Worm (Caenorhabditis elegans) whole organism, L2 larva: ENCODE results near the gene F23D12.1.

Source experiments
- C34F6.9 ChIP-seq: fragments of 150-350 bp; optimal IDR thresholded peaks from 2 replicates; lab custom pipeline; 2014; ENCODE audit warnings: missing biosample characterization, missing genetic modification characterization
- F13H6.1 ChIP-seq: sonication (generic microtip); optimal IDR thresholded peaks from 2 replicates; lab custom pipeline; 2016; ENCODE audit warnings: missing genetic modification characterization, missing compliant biosample characterization
- R02D3.7 ChIP-seq: fragments of 150-350 bp; optimal IDR thresholded peaks from 2 replicates; lab custom pipeline; 2014; ENCODE audit warnings: missing biosample characterization, missing genetic modification characterization
- ZK546.5 ChIP-seq: sonication (generic microtip); optimal IDR thresholded peaks from 2 replicates; lab custom pipeline; 2017; ENCODE audit warnings: missing biosample characterization, missing genetic modification characterization
- alr-1 ChIP-seq: fragments of 150-350 bp; optimal IDR thresholded peaks from 2 replicates; lab custom pipeline; 2014; ENCODE audit warnings: missing biosample characterization, missing genetic modification characterization
- aly-2 ChIP-seq: fragments of 150-350 bp; optimal IDR thresholded peaks from 2 replicates; lab custom pipeline; 2014; ENCODE audit warnings: missing biosample characterization, missing genetic modification characterization
- ama-1 ChIP-seq: fragments of 150-350 bp; optimal IDR thresholded peaks from 2 replicates; lab custom pipeline; 2018; ENCODE audit warnings: inconsistent platforms
- blmp-1 ChIP-seq: sonication (generic microtip); optimal IDR thresholded peaks from 2 replicates; lab custom pipeline; 2017; ENCODE audit warnings: missing genetic modification characterization, mild to moderate bottlenecking, missing compliant biosample characterization, antibody characterized with exemption, moderate library complexity; ENCODE audit not compliant: insufficient read depth
- ceh-16 ChIP-seq: fragments of 150-350 bp; optimal IDR thresholded peaks from 2 replicates; lab custom pipeline; 2014; ENCODE audit warnings: missing biosample characterization, missing genetic modification characterization
- ceh-82 ChIP-seq: fragments of 150-350 bp; optimal IDR thresholded peaks from 2 replicates; lab custom pipeline; 2014; ENCODE audit warnings: missing biosample characterization, missing genetic modification characterization
- crh-2 ChIP-seq: sonication (generic microtip); optimal IDR thresholded peaks from 2 replicates; lab custom pipeline; 2017; ENCODE audit warnings: missing biosample characterization, missing genetic modification characterization
- dmd-4 ChIP-seq: sonication (generic microtip); optimal IDR thresholded peaks from 2 replicates; lab custom pipeline; 2017; ENCODE audit warnings: missing biosample characterization, missing genetic modification characterization
- egl-27 ChIP-seq: sonication (generic microtip); optimal IDR thresholded peaks from 3 replicates; lab custom pipeline; 2017; ENCODE audit warnings: missing biosample characterization, missing genetic modification reagents, missing genetic modification characterization
- elt-1 ChIP-seq: fragments of 150-350 bp; optimal IDR thresholded peaks from 2 replicates; lab custom pipeline; 2014; ENCODE audit warnings: missing biosample characterization, missing genetic modification characterization
- elt-3 ChIP-seq: sonication (generic microtip); optimal IDR thresholded peaks from 2 replicates; lab custom pipeline; 2017; ENCODE audit warnings: missing biosample characterization, missing genetic modification characterization
- fos-1 ChIP-seq: fragments of 150-350 bp; optimal IDR thresholded peaks from 2 replicates; lab custom pipeline; 2014; ENCODE audit warnings: missing biosample characterization, missing genetic modification characterization
- gmeb-1 ChIP-seq: fragments of 150-350 bp; optimal IDR thresholded peaks from 2 replicates; lab custom pipeline; 2014; ENCODE audit warnings: missing biosample characterization, missing genetic modification characterization
- lin-39 ChIP-seq: fragments of 150-350 bp; optimal IDR thresholded peaks from 2 replicates; lab custom pipeline; 2014; ENCODE audit warnings: missing biosample characterization, missing genetic modification reagents, missing genetic modification characterization
- lsy-2 ChIP-seq, 2 experiments: fragments of 150-350 bp in 1 of 2; sonication (generic microtip) in 1 of 2; optimal IDR thresholded peaks; 2 replicates each; lab custom pipeline; 2014 to 2017; ENCODE audit warnings: missing biosample characterization in 2 of 2, missing genetic modification characterization in 2 of 2
- mab-5 ChIP-seq: fragments of 150-350 bp; optimal IDR thresholded peaks from 2 replicates; lab custom pipeline; 2014; ENCODE audit warnings: missing biosample characterization, missing genetic modification characterization
- mbf-1 ChIP-seq: sonication (generic microtip); optimal IDR thresholded peaks from 2 replicates; lab custom pipeline; 2017; ENCODE audit warnings: missing biosample characterization, missing genetic modification characterization
- mdl-1 ChIP-seq, 2 experiments: fragments of 150-350 bp in 1 of 2; sonication (generic microtip) in 1 of 2; optimal IDR thresholded peaks; 2 replicates each; lab custom pipeline; 2017; ENCODE audit warnings: missing biosample characterization in 2 of 2, missing genetic modification characterization in 2 of 2
- nhr-10 ChIP-seq: sonication (generic microtip); optimal IDR thresholded peaks from 2 replicates; lab custom pipeline; 2017; ENCODE audit warnings: missing biosample characterization, missing genetic modification characterization
- nhr-12 ChIP-seq: fragments of 150-350 bp; optimal IDR thresholded peaks from 2 replicates; lab custom pipeline; 2014; ENCODE audit warnings: missing biosample characterization, missing genetic modification characterization
- nhr-129 ChIP-seq: fragments of 150-350 bp; optimal IDR thresholded peaks from 2 replicates; lab custom pipeline; 2014; ENCODE audit warnings: missing biosample characterization, missing genetic modification characterization
- nhr-21 ChIP-seq: fragments of 150-350 bp; optimal IDR thresholded peaks from 2 replicates; lab custom pipeline; 2014; ENCODE audit warnings: missing biosample characterization, missing genetic modification characterization
- nhr-6 ChIP-seq: fragments of 150-350 bp; optimal IDR thresholded peaks from 2 replicates; lab custom pipeline; 2014; ENCODE audit warnings: missing biosample characterization, missing genetic modification characterization
- peb-1 ChIP-seq: fragments of 150-350 bp; optimal IDR thresholded peaks from 2 replicates; lab custom pipeline; 2014; ENCODE audit warnings: missing biosample characterization, missing genetic modification characterization
- sem-4 ChIP-seq: fragments of 150-350 bp; optimal IDR thresholded peaks from 2 replicates; lab custom pipeline; 2014; ENCODE audit warnings: missing biosample characterization, missing genetic modification reagents, missing genetic modification characterization
- skn-1 ChIP-seq: sonication (generic microtip); optimal IDR thresholded peaks from 2 replicates; lab custom pipeline; 2017; ENCODE audit warnings: missing biosample characterization, missing genetic modification characterization
- sma-3 ChIP-seq: sonication (generic microtip); optimal IDR thresholded peaks from 2 replicates; lab custom pipeline; 2016; ENCODE audit warnings: missing genetic modification reagents, missing genetic modification characterization, missing compliant biosample characterization
- sma-9 ChIP-seq, 2 experiments: fragments of 150-350 bp in 1 of 2; sonication (generic microtip) in 1 of 2; optimal IDR thresholded peaks; 2 replicates each; lab custom pipeline; 2014 to 2016; ENCODE audit warnings: missing genetic modification characterization in 2 of 2, mild to moderate bottlenecking in 1 of 2, missing biosample characterization in 1 of 2, missing compliant biosample characterization in 1 of 2, missing genetic modification reagents in 1 of 2, moderate library complexity in 1 of 2
- unc-55 ChIP-seq: fragments of 150-350 bp; sonication (generic microtip); optimal IDR thresholded peaks from 3 replicates; lab custom pipeline; 2014; ENCODE audit warnings: missing biosample characterization, missing genetic modification reagents, missing genetic modification characterization
- unc-62 ChIP-seq: fragments of 150-350 bp; optimal IDR thresholded peaks from 2 replicates; lab custom pipeline; 2014; ENCODE audit warnings: missing biosample characterization, missing genetic modification reagents, missing genetic modification characterization
- zag-1 ChIP-seq: fragments of 150-350 bp; optimal IDR thresholded peaks from 2 replicates; lab custom pipeline; 2014; ENCODE audit warnings: missing biosample characterization, missing genetic modification characterization
- ztf-11 ChIP-seq: sonication (generic microtip); optimal IDR thresholded peaks from 2 replicates; lab custom pipeline; 2017; ENCODE audit warnings: missing biosample characterization, missing genetic modification characterization

F23D12.1 gene

DNA sequence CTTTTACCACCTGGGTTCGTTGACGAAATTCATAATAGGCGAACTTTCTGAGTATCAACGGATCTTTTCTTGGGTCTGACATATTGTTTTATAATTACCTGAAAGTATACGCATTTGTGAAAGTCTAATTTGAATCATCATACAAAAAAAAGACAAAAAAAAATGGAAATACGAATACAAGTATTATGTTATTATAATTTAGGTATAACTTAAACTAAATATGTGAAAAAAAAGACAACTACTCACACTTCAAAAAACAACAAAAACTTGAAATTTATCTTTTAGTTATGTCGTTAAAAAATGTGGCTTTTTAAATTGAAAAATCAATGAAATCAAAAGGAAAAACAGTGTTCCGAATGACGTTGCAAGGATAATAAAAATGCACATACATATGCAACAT lies 15.2 kb downstream of the F23D12.1 start, which contains the start of gene fbxa-179:
Gene fbxa-179, minus strand, starts transcription at position 101 of the 400 bp plus-strand sequence.
- TF ChIP-seq sem-4 (tag; lab: Kevin White, UChicago) (no peak), skn-1 (tag; lab: Kevin White, UChicago) (no peak), dmd-4 (no peak), zag-1 (tag; lab: Kevin White, UChicago) (no peak), ZK546.5 (tag; lab: Kevin White, UChicago) (no peak), nhr-21 (tag; lab: Kevin White, UChicago) (no peak), blmp-1 (tag; lab: Kevin White, UChicago) (no peak)

DNA sequence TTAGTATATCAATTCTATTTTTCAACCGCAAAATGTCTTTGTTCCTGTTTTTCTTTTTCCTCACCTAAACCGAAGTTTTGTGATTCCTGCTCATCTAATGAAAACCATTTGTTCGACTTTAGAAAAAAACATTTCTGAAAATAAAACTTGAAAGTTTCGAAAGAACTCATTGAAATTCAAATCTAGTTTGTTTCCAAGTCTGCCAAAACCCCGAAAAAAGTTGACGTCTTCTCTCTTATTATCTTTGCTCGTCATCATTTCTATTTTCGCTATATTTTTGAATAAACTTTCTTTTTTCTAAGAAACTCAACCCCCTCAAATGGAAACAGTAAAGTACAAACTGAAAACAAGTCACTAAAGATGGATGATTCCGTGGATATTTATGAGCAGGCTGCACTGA lies 22.1 kb downstream of the F23D12.1 start, which contains the start of gene frpr-17:
Gene frpr-17, plus strand, starts transcription at position 301 of the 400 bp plus-strand sequence.
- no peak for TF ChIP-seq nhr-12 (tag; lab: Kevin White, UChicago)
- TF ChIP-seq blmp-1 (tag; lab: Kevin White, UChicago) = no peak
- TF ChIP-seq elt-1 (tag; lab: Kevin White, UChicago) = no peak
- no peak for TF ChIP-seq sma-3 (GFP tag; lab: Kevin White, UChicago)
- TF ChIP-seq unc-55 (GFP tag; lab: Kevin White, UChicago) = no peak
- TF ChIP-seq unc-62 (GFP tag; lab: Kevin White, UChicago) = no peak
- TF ChIP-seq egl-27 = no peak
- TF ChIP-seq mab-5 (tag; lab: Kevin White, UChicago) = no peak
- no peak for TF ChIP-seq C34F6.9
- no peak for TF ChIP-seq ceh-16 (tag; lab: Kevin White, UChicago)
- no peak for TF ChIP-seq gmeb-1 (tag; lab: Kevin White, UChicago)
- TF ChIP-seq nhr-129 = no peak
- TF ChIP-seq R02D3.7 = no peak
- TF ChIP-seq nhr-10 (tag; lab: Kevin White, UChicago) = no peak
- no peak for TF ChIP-seq peb-1 (tag; lab: Kevin White, UChicago)
- TF ChIP-seq sem-4 (tag; lab: Kevin White, UChicago) = no peak
- no peak for TF ChIP-seq sma-9 (GFP tag; optimal IDR thresholded peaks at IDR 0.05; lab: Kevin White, UChicago)
- no peak for TF ChIP-seq sma-9 (tag; optimal IDR thresholded peaks at IDR 0.05; lab: Kevin White, UChicago)
- no peak for TF ChIP-seq aly-2 (tag; lab: Kevin White, UChicago)

DNA sequence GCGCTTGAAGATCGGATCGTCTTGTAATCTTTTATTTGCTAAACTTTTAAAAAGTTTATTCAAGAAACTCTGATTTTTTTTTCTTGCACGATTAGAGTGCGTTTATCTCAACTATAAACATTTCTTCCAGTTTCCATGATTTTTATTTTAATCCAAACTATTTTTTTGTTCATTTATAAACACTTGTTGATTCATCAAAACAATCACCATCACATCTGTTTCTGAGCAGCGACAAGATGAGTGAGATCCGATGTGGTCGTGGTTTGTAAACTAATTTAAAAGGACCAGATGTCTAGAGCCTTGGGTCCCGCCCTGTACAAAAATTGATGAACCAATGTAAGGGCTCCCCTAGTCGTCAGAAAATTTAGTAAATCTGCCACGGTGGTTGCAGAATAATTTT lies 26.7 kb downstream of the F23D12.1 start:
- TF ChIP-seq nhr-21 (tag; lab: Kevin White, UChicago) (no peak), peb-1 (tag; lab: Kevin White, UChicago) (no peak), nhr-12 (tag; lab: Kevin White, UChicago) (no peak), lin-39 (no peak), gmeb-1 (tag; lab: Kevin White, UChicago) (no peak), sma-9 (GFP tag; optimal IDR thresholded peaks at IDR 0.05; lab: Kevin White, UChicago) (no peak), sma-9 (tag; optimal IDR thresholded peaks at IDR 0.05; lab: Kevin White, UChicago) (no peak), ceh-16 (tag; lab: Kevin White, UChicago) (no peak), unc-55 (GFP tag; lab: Kevin White, UChicago) (peak; percentile 3)
- TF ChIP-seq, all 48 proteins: peak for 1

DNA sequence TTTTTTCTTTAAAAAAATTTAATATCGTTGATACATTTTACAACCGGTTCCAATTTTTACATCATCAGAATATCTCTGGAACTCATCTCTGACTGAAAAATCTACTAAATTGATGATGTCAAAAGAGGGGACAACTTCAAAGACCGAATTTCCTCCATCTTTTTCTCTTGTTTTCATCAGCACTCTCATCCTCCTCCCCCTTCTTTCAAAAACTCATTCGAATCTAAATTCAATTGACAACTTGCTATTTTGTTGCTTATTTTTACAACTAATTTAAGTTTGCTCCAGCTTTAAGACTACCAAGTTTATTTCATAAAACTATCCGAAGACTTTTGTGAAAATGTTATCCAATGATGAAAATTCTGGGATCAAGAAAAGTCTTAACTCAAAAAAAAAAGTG lies 28.9 kb downstream of the F23D12.1 start:
- TF ChIP-seq elt-3 (no peak), aly-2 (tag; lab: Kevin White, UChicago) (no peak), mdl-1 (tag; optimal IDR thresholded peaks at IDR 0.05; lab: Kevin White, UChicago) (no peak), blmp-1 (tag; lab: Kevin White, UChicago) (no peak), nhr-21 (tag; lab: Kevin White, UChicago) (no peak), unc-55 (GFP tag; lab: Kevin White, UChicago) (no peak), sem-4 (tag; lab: Kevin White, UChicago) (no peak), gmeb-1 (tag; lab: Kevin White, UChicago) (no peak), mbf-1 (no peak)

DNA sequence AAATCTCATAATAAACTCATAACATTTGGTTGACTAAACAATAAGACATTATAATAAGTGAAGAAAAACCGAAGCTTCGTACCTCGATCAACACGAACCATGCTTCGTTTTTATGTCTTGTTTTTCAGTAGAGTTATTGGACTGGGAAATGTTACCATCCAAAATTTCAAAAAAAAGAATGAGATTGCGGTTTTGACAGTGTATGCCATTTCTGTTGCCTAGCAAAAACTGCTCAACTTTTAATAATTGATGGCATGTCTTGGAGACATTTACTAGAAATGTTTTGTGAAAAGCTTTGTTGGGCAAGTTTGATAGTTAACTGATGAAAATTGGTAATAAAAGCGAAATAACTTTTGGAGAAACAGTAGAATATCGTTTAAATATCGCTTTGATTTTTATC lies 32.7 kb downstream of the F23D12.1 start, which contains the start of gene Y60A9.1:
Gene Y60A9.1, minus strand, starts transcription at position 101 of the 400 bp plus-strand sequence.
- TF ChIP-seq R02D3.7 (no peak), mbf-1 (no peak)

DNA sequence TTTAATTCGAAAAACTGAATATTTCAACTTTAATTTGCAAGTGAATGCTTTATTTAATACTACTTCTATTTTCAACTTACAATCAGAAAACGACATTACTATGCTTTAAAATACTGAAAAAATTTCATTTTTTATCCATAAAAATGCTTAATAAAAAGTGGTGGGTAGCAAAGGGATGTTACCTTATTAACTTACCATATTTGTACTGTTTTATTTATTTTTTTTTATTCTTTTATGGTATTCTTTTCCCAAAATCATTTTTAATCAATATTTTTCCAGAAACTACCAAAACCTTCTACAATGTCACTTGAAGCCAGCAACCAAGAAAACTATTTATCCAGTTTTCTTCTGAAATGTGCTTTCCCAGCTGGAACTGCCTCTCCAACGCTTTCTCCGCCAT lies 45.0 kb downstream of the F23D12.1 start, which contains the start of gene Y60A9.3:
Gene Y60A9.3, plus strand, starts transcription at position 301 of the 400 bp plus-strand sequence.
- TF ChIP-seq crh-2 (tag; lab: Kevin White, UChicago) = no peak
- no peak for TF ChIP-seq blmp-1 (tag; lab: Kevin White, UChicago)
- no peak for TF ChIP-seq alr-1 (tag; lab: Kevin White, UChicago)
- TF ChIP-seq lsy-2 (tag; optimal IDR thresholded peaks at IDR 0.05; lab: Kevin White, UChicago) = no peak
- no peak for TF ChIP-seq nhr-10 (tag; lab: Kevin White, UChicago)
- TF ChIP-seq C34F6.9 = no peak
- no peak for TF ChIP-seq elt-3
- TF ChIP-seq gmeb-1 (tag; lab: Kevin White, UChicago) = no peak
- no peak for TF ChIP-seq ztf-11 (tag; lab: Kevin White, UChicago)
- TF ChIP-seq egl-27 = no peak
- no peak for TF ChIP-seq nhr-12 (tag; lab: Kevin White, UChicago)
- no peak for TF ChIP-seq nhr-6 (tag; lab: Kevin White, UChicago)
- no peak for TF ChIP-seq ceh-82 (tag; lab: Kevin White, UChicago)
- TF ChIP-seq nhr-21 (tag; lab: Kevin White, UChicago) = no peak
- TF ChIP-seq mdl-1 (tag; optimal IDR thresholded peaks at IDR 0.05; lab: Kevin White, UChicago) = no peak
- TF ChIP-seq ama-1 (lab: Kevin White, UChicago) = no peak
- TF ChIP-seq peb-1 (tag; lab: Kevin White, UChicago) = no peak
- no peak for TF ChIP-seq nhr-129
- no peak for TF ChIP-seq fos-1 (tag; lab: Kevin White, UChicago)
- no peak for TF ChIP-seq F13H6.1 (tag; lab: Kevin White, UChicago)
